Worm (Caenorhabditis elegans) whole organism, L2 larva: ENCODE results near the gene W09G10.9.
A peak's percentile ranks its signal among the peaks of the same experiment; 100 is the strongest.

ENCODE experiments used
- aly-2 ChIP-seq: fragments of 150-350 bp; optimal IDR thresholded peaks from 2 replicates; lab custom pipeline; 2014; ENCODE audit warnings: missing biosample characterization, missing genetic modification characterization
- elt-3 ChIP-seq: sonication (generic microtip); optimal IDR thresholded peaks from 2 replicates; lab custom pipeline; 2017; ENCODE audit warnings: missing biosample characterization, missing genetic modification characterization
- nhr-11 ChIP-seq: fragments of 150-350 bp; optimal IDR thresholded peaks from 2 replicates; lab custom pipeline; 2014; ENCODE audit warnings: missing biosample characterization, missing genetic modification characterization
- nhr-23 ChIP-seq: fragments of 150-350 bp; optimal IDR thresholded peaks from 2 replicates; lab custom pipeline; 2014; ENCODE audit warnings: missing biosample characterization, missing genetic modification reagents, missing genetic modification characterization
- snpc-4 ChIP-seq: fragments of 150-350 bp; optimal IDR thresholded peaks from 2 replicates; lab custom pipeline; 2014; ENCODE audit warnings: missing biosample characterization, missing genetic modification characterization
- unc-39 ChIP-seq: fragments of 150-350 bp; optimal IDR thresholded peaks from 2 replicates; lab custom pipeline; 2014; ENCODE audit warnings: missing biosample characterization, missing genetic modification characterization

- TF ChIP-seq elt-3 (tag; lab: Kevin White, UChicago) (no peak), nhr-11 (tag; lab: Kevin White, UChicago) (no peak), unc-39 (tag; lab: Kevin White, UChicago) (no peak), aly-2 (no peak), nhr-23 (tag; lab: Kevin White, UChicago) (no peak), snpc-4 (tag; lab: Kevin White, UChicago) (peak; percentile 16)
Observed at ce11 chrII:3547282-3547681, 25.7 kb downstream of the W09G10.9 start.
